Worm (Caenorhabditis elegans) whole organism, L2 larva: Measurements from ENCODE around the gene fbxb-39.
"Not testable (repeated sequence)": the region's sequence is repeated elsewhere in the genome, so short reads cannot be mapped to it uniquely, and the experiment has no call there.

ENCODE experiments used
- C34F6.9 ChIP-seq: fragments of 150-350 bp; optimal IDR thresholded peaks from 2 replicates; lab custom pipeline; 2014; ENCODE audit warnings: missing biosample characterization, missing genetic modification characterization
- F13H6.1 ChIP-seq: sonication (generic microtip); optimal IDR thresholded peaks from 2 replicates; lab custom pipeline; 2016; ENCODE audit warnings: missing genetic modification characterization, missing compliant biosample characterization
- R02D3.7 ChIP-seq: fragments of 150-350 bp; optimal IDR thresholded peaks from 2 replicates; lab custom pipeline; 2014; ENCODE audit warnings: missing biosample characterization, missing genetic modification characterization
- Y55F3AM.14 ChIP-seq: fragments of 200-800 bp; sonication (Bioruptor generic); optimal IDR thresholded peaks from 2 replicates; lab custom pipeline; 2018; ENCODE audit warnings: mild to moderate bottlenecking, missing genetic modification characterization, missing compliant biosample characterization
- ZK546.5 ChIP-seq: sonication (generic microtip); optimal IDR thresholded peaks from 2 replicates; lab custom pipeline; 2017; ENCODE audit warnings: missing biosample characterization, missing genetic modification characterization
- alr-1 ChIP-seq: fragments of 150-350 bp; optimal IDR thresholded peaks from 2 replicates; lab custom pipeline; 2014; ENCODE audit warnings: missing biosample characterization, missing genetic modification characterization
- aly-2 ChIP-seq: fragments of 150-350 bp; optimal IDR thresholded peaks from 2 replicates; lab custom pipeline; 2014; ENCODE audit warnings: missing biosample characterization, missing genetic modification characterization
- ceh-16 ChIP-seq: fragments of 150-350 bp; optimal IDR thresholded peaks from 2 replicates; lab custom pipeline; 2014; ENCODE audit warnings: missing biosample characterization, missing genetic modification characterization
- ceh-82 ChIP-seq: fragments of 150-350 bp; optimal IDR thresholded peaks from 2 replicates; lab custom pipeline; 2014; ENCODE audit warnings: missing biosample characterization, missing genetic modification characterization
- crh-2 ChIP-seq: sonication (generic microtip); optimal IDR thresholded peaks from 2 replicates; lab custom pipeline; 2017; ENCODE audit warnings: missing biosample characterization, missing genetic modification characterization
- egl-27 ChIP-seq: sonication (generic microtip); optimal IDR thresholded peaks from 3 replicates; lab custom pipeline; 2017; ENCODE audit warnings: missing biosample characterization, missing genetic modification reagents, missing genetic modification characterization
- elt-1 ChIP-seq: fragments of 150-350 bp; optimal IDR thresholded peaks from 2 replicates; lab custom pipeline; 2014; ENCODE audit warnings: missing biosample characterization, missing genetic modification characterization
- elt-3 ChIP-seq: sonication (generic microtip); optimal IDR thresholded peaks from 2 replicates; lab custom pipeline; 2017; ENCODE audit warnings: missing biosample characterization, missing genetic modification characterization
- fos-1 ChIP-seq: fragments of 150-350 bp; optimal IDR thresholded peaks from 2 replicates; lab custom pipeline; 2014; ENCODE audit warnings: missing biosample characterization, missing genetic modification characterization
- gmeb-1 ChIP-seq: fragments of 150-350 bp; optimal IDR thresholded peaks from 2 replicates; lab custom pipeline; 2014; ENCODE audit warnings: missing biosample characterization, missing genetic modification characterization
- lin-11 ChIP-seq: fragments of 150-350 bp; sonication (generic microtip); optimal IDR thresholded peaks from 2 replicates; lab custom pipeline; 2014; ENCODE audit warnings: missing biosample characterization, missing genetic modification characterization, inconsistent platforms, mixed read lengths
- lin-13 ChIP-seq: fragments of 150-350 bp; optimal IDR thresholded peaks from 2 replicates; lab custom pipeline; 2014; ENCODE audit warnings: missing biosample characterization, missing genetic modification reagents, missing genetic modification characterization
- lin-39 ChIP-seq: fragments of 150-350 bp; optimal IDR thresholded peaks from 2 replicates; lab custom pipeline; 2014; ENCODE audit warnings: missing biosample characterization, missing genetic modification reagents, missing genetic modification characterization
- lsy-2 ChIP-seq, 2 experiments: fragments of 150-350 bp in 1 of 2; sonication (generic microtip) in 1 of 2; optimal IDR thresholded peaks; 2 replicates each; lab custom pipeline; 2014 to 2017; ENCODE audit warnings: missing biosample characterization in 2 of 2, missing genetic modification characterization in 2 of 2
- mab-5 ChIP-seq: fragments of 150-350 bp; optimal IDR thresholded peaks from 2 replicates; lab custom pipeline; 2014; ENCODE audit warnings: missing biosample characterization, missing genetic modification characterization
- mdl-1 ChIP-seq, 2 experiments: fragments of 150-350 bp in 1 of 2; sonication (generic microtip) in 1 of 2; optimal IDR thresholded peaks; 2 replicates each; lab custom pipeline; 2017; ENCODE audit warnings: missing biosample characterization in 2 of 2, missing genetic modification characterization in 2 of 2
- nhr-10 ChIP-seq: sonication (generic microtip); optimal IDR thresholded peaks from 2 replicates; lab custom pipeline; 2017; ENCODE audit warnings: missing biosample characterization, missing genetic modification characterization
- nhr-12 ChIP-seq: fragments of 150-350 bp; optimal IDR thresholded peaks from 2 replicates; lab custom pipeline; 2014; ENCODE audit warnings: missing biosample characterization, missing genetic modification characterization
- nhr-129 ChIP-seq: fragments of 150-350 bp; optimal IDR thresholded peaks from 2 replicates; lab custom pipeline; 2014; ENCODE audit warnings: missing biosample characterization, missing genetic modification characterization
- nhr-23 ChIP-seq: fragments of 150-350 bp; optimal IDR thresholded peaks from 2 replicates; lab custom pipeline; 2014; ENCODE audit warnings: missing biosample characterization, missing genetic modification reagents, missing genetic modification characterization
- nhr-6 ChIP-seq: fragments of 150-350 bp; optimal IDR thresholded peaks from 2 replicates; lab custom pipeline; 2014; ENCODE audit warnings: missing biosample characterization, missing genetic modification characterization
- nhr-77 ChIP-seq: fragments of 150-350 bp; optimal IDR thresholded peaks from 2 replicates; lab custom pipeline; 2014; ENCODE audit warnings: missing biosample characterization, missing genetic modification characterization
- skn-1 ChIP-seq: sonication (generic microtip); optimal IDR thresholded peaks from 2 replicates; lab custom pipeline; 2017; ENCODE audit warnings: missing biosample characterization, missing genetic modification characterization
- sma-3 ChIP-seq: sonication (generic microtip); optimal IDR thresholded peaks from 2 replicates; lab custom pipeline; 2016; ENCODE audit warnings: missing genetic modification reagents, missing genetic modification characterization, missing compliant biosample characterization
- snpc-4 ChIP-seq: fragments of 150-350 bp; optimal IDR thresholded peaks from 2 replicates; lab custom pipeline; 2014; ENCODE audit warnings: missing biosample characterization, missing genetic modification characterization
- zag-1 ChIP-seq: fragments of 150-350 bp; optimal IDR thresholded peaks from 2 replicates; lab custom pipeline; 2014; ENCODE audit warnings: missing biosample characterization, missing genetic modification characterization
- ztf-1 ChIP-seq: fragments of 200-800 bp; sonication (Bioruptor generic); conservative IDR thresholded peaks from 2 replicates; pipeline ENCODE4 v1.3.6; 2022; ENCODE audit warnings: missing genetic modification characterization, missing compliant biosample characterization

Gene fbxb-39

DNA sequence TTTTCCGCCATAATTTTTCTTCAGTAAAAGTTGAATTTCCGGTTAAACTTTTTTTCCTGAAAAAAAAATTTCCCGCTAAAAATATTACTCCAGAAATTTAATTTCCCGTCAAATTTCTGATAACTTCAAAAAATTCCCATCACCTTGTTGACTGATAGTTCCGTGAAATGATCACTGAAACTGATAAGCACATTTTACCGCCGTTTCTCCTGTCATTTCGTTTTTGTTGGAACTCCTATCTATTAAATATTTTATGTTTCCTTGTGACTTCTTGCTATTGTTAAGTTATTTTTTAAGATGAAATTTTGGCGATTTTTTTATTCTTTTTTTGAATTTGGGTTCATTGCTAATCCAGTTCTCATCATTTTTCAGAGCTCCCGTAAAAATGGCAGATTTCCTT, 11.8 kb downstream of the fbxb-39 start, which contains the start of gene math-34:
Gene math-34 (plus strand): TSS at position 371 of the 400 bp plus-strand sequence.
- no peak for TF ChIP-seq elt-1 (tag; lab: Kevin White, UChicago)
- peak; percentile 23 for TF ChIP-seq fos-1
- TF ChIP-seq, all 48 proteins: peak for 1

ce11 chrII:1026670-1027069, 13.7 kb downstream of the fbxb-39 start, which contains the start of gene M01D1.12:
M01D1.12 (plus strand) TSS chrII:1026970.
- TF ChIP-seq lin-39 (tag; lab: Kevin White, UChicago), result no peak
- TF ChIP-seq nhr-129 (tag; lab: Kevin White, UChicago), result no peak
- TF ChIP-seq lsy-2 (tag; optimal IDR thresholded peaks at IDR 0.05; lab: Kevin White, UChicago), result no peak
- no peak for TF ChIP-seq aly-2 (tag; lab: Kevin White, UChicago)
- TF ChIP-seq crh-2 (tag; lab: Kevin White, UChicago), result no peak
- no peak for TF ChIP-seq ZK546.5 (tag; lab: Kevin White, UChicago)
- TF ChIP-seq mdl-1 (tag; optimal IDR thresholded peaks at IDR 0.05; lab: Kevin White, UChicago), result no peak
- TF ChIP-seq lin-13 (GFP tag; lab: Kevin White, UChicago), result no peak
- no peak for TF ChIP-seq F13H6.1 (tag; lab: Kevin White, UChicago)
- TF ChIP-seq lin-11, result no peak
- TF ChIP-seq mab-5, result no peak
- TF ChIP-seq egl-27 (tag; lab: Kevin White, UChicago), result no peak
- no peak for TF ChIP-seq R02D3.7 (tag; lab: Kevin White, UChicago)
- TF ChIP-seq ceh-16 (tag; lab: Kevin White, UChicago), result no peak
- no peak for TF ChIP-seq nhr-10 (tag; lab: Kevin White, UChicago)
- no peak for TF ChIP-seq alr-1
- TF ChIP-seq snpc-4 (tag; lab: Kevin White, UChicago), result no peak

ce11 chrII:1024684-1025083, 15.7 kb downstream of the fbxb-39 start, which contains the start of gene btb-11:
btb-11 (minus strand) TSS chrII:1024784.
- TF ChIP-seq sma-3 (GFP tag; lab: Kevin White, UChicago); nhr-23 (tag; lab: Kevin White, UChicago); nhr-12 (tag; lab: Kevin White, UChicago): not testable (repeated sequence)

ce11 chrII:1006375-1006774, 34.0 kb downstream of the fbxb-39 start, which contains the start of gene F45D11.14:
F45D11.14 (minus strand) TSS chrII:1006475.
- TF ChIP-seq skn-1, crh-2, ceh-82 (tag; lab: Kevin White, UChicago): not testable (repeated sequence)

DNA sequence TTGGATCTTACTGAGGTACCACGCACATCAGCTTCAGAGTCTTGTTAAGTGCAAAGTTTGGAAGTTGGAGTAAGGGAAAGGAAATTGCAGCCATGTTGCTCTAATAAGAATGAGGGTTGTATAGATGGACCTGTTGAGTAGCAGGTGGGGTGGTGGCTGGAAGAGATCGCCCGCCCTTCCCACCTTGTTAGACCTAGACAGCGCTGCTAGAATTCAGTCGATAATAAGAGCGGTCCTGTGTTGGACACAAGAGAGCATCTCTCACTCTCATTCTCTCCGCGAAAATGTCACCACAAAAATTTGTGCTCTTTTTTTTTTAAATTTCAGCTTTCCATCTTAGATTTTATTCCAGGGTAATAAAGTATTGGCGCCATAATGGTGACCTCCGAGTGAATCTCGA, 39.0 kb downstream of the fbxb-39 start, which contains the start of the genes fbxb-30 and F45D11.5:
Gene fbxb-30 (minus strand): TSS at position 101 of the 400 bp plus-strand sequence.
Gene F45D11.5 (plus strand): TSS at position 352 of the 400 bp plus-strand sequence.
- no peak for TF ChIP-seq nhr-77 (tag; lab: Kevin White, UChicago)
- no peak for TF ChIP-seq gmeb-1 (tag; lab: Kevin White, UChicago)
- TF ChIP-seq mab-5, result no peak
- TF ChIP-seq elt-3 (tag; lab: Kevin White, UChicago), result no peak
- TF ChIP-seq nhr-6 (tag; lab: Kevin White, UChicago), result no peak
- no peak for TF ChIP-seq C34F6.9 (tag; lab: Kevin White, UChicago)
- no peak for TF ChIP-seq zag-1
- TF ChIP-seq F13H6.1 (tag; lab: Kevin White, UChicago), result no peak
- no peak for TF ChIP-seq R02D3.7 (tag; lab: Kevin White, UChicago)

DNA sequence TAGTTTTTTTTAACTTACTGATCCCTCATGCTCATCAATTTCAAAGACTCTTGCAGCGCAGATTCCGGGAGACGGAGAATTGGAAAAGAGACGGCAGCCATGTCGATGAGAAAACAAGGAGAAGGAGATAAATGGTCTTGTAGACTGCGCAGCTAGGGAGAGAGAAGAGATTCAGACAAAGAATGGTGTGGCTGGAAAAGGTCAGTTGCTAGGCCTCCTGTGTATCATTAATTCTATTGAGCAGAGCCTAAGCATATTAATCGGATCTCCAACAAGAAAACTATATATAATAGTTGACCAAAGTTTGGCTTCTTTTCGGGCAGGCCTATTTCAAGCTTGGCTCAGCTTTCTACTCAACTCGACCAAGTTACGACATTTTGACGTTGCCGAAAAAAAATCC, 40.9 kb downstream of the fbxb-39 start, which contains the start of gene fbxb-29:
Gene fbxb-29 (minus strand): TSS at position 101 of the 400 bp plus-strand sequence.
- TF ChIP-seq Y55F3AM.14 (GFP tag; lab: Kevin White, UChicago) (no peak), ztf-1 (GFP tag; lab: Robert Waterston, UW) (no peak), ceh-82 (tag; lab: Kevin White, UChicago) (no peak), lin-11 (no peak), elt-3 (tag; lab: Kevin White, UChicago) (no peak)
